Worm (Caenorhabditis elegans) whole organism, L2 larva: Measurements from ENCODE around the gene msp-65.

Source experiments
- C34F6.9 ChIP-seq: fragments of 150-350 bp; optimal IDR thresholded peaks from 2 replicates; lab custom pipeline; 2014; ENCODE audit warnings: missing biosample characterization, missing genetic modification characterization
- F13H6.1 ChIP-seq: sonication (generic microtip); optimal IDR thresholded peaks from 2 replicates; lab custom pipeline; 2016; ENCODE audit warnings: missing genetic modification characterization, missing compliant biosample characterization
- R02D3.7 ChIP-seq: fragments of 150-350 bp; optimal IDR thresholded peaks from 2 replicates; lab custom pipeline; 2014; ENCODE audit warnings: missing biosample characterization, missing genetic modification characterization
- Y55F3AM.14 ChIP-seq: fragments of 200-800 bp; sonication (Bioruptor generic); optimal IDR thresholded peaks from 2 replicates; lab custom pipeline; 2018; ENCODE audit warnings: mild to moderate bottlenecking, missing genetic modification characterization, missing compliant biosample characterization
- ZK546.5 ChIP-seq: sonication (generic microtip); optimal IDR thresholded peaks from 2 replicates; lab custom pipeline; 2017; ENCODE audit warnings: missing biosample characterization, missing genetic modification characterization
- alr-1 ChIP-seq: fragments of 150-350 bp; optimal IDR thresholded peaks from 2 replicates; lab custom pipeline; 2014; ENCODE audit warnings: missing biosample characterization, missing genetic modification characterization
- aly-2 ChIP-seq: fragments of 150-350 bp; optimal IDR thresholded peaks from 2 replicates; lab custom pipeline; 2014; ENCODE audit warnings: missing biosample characterization, missing genetic modification characterization
- ama-1 ChIP-seq: fragments of 150-350 bp; optimal IDR thresholded peaks from 2 replicates; lab custom pipeline; 2018; ENCODE audit warnings: inconsistent platforms
- blmp-1 ChIP-seq: sonication (generic microtip); optimal IDR thresholded peaks from 2 replicates; lab custom pipeline; 2017; ENCODE audit warnings: missing genetic modification characterization, mild to moderate bottlenecking, missing compliant biosample characterization, antibody characterized with exemption, moderate library complexity; ENCODE audit not compliant: insufficient read depth
- ceh-16 ChIP-seq: fragments of 150-350 bp; optimal IDR thresholded peaks from 2 replicates; lab custom pipeline; 2014; ENCODE audit warnings: missing biosample characterization, missing genetic modification characterization
- ceh-82 ChIP-seq: fragments of 150-350 bp; optimal IDR thresholded peaks from 2 replicates; lab custom pipeline; 2014; ENCODE audit warnings: missing biosample characterization, missing genetic modification characterization
- egl-27 ChIP-seq: sonication (generic microtip); optimal IDR thresholded peaks from 3 replicates; lab custom pipeline; 2017; ENCODE audit warnings: missing biosample characterization, missing genetic modification reagents, missing genetic modification characterization
- elt-1 ChIP-seq: fragments of 150-350 bp; optimal IDR thresholded peaks from 2 replicates; lab custom pipeline; 2014; ENCODE audit warnings: missing biosample characterization, missing genetic modification characterization
- elt-3 ChIP-seq: sonication (generic microtip); optimal IDR thresholded peaks from 2 replicates; lab custom pipeline; 2017; ENCODE audit warnings: missing biosample characterization, missing genetic modification characterization
- fos-1 ChIP-seq: fragments of 150-350 bp; optimal IDR thresholded peaks from 2 replicates; lab custom pipeline; 2014; ENCODE audit warnings: missing biosample characterization, missing genetic modification characterization
- gmeb-1 ChIP-seq: fragments of 150-350 bp; optimal IDR thresholded peaks from 2 replicates; lab custom pipeline; 2014; ENCODE audit warnings: missing biosample characterization, missing genetic modification characterization
- lin-11 ChIP-seq: fragments of 150-350 bp; sonication (generic microtip); optimal IDR thresholded peaks from 2 replicates; lab custom pipeline; 2014; ENCODE audit warnings: missing biosample characterization, missing genetic modification characterization, inconsistent platforms, mixed read lengths
- lin-13 ChIP-seq: fragments of 150-350 bp; optimal IDR thresholded peaks from 2 replicates; lab custom pipeline; 2014; ENCODE audit warnings: missing biosample characterization, missing genetic modification reagents, missing genetic modification characterization
- lin-39 ChIP-seq: fragments of 150-350 bp; optimal IDR thresholded peaks from 2 replicates; lab custom pipeline; 2014; ENCODE audit warnings: missing biosample characterization, missing genetic modification reagents, missing genetic modification characterization
- mbf-1 ChIP-seq: sonication (generic microtip); optimal IDR thresholded peaks from 2 replicates; lab custom pipeline; 2017; ENCODE audit warnings: missing biosample characterization, missing genetic modification characterization
- mdl-1 ChIP-seq, 2 experiments: fragments of 150-350 bp in 1 of 2; sonication (generic microtip) in 1 of 2; optimal IDR thresholded peaks; 2 replicates each; lab custom pipeline; 2017; ENCODE audit warnings: missing biosample characterization in 2 of 2, missing genetic modification characterization in 2 of 2
- nhr-10 ChIP-seq: sonication (generic microtip); optimal IDR thresholded peaks from 2 replicates; lab custom pipeline; 2017; ENCODE audit warnings: missing biosample characterization, missing genetic modification characterization
- nhr-11 ChIP-seq: fragments of 150-350 bp; optimal IDR thresholded peaks from 2 replicates; lab custom pipeline; 2014; ENCODE audit warnings: missing biosample characterization, missing genetic modification characterization
- nhr-12 ChIP-seq: fragments of 150-350 bp; optimal IDR thresholded peaks from 2 replicates; lab custom pipeline; 2014; ENCODE audit warnings: missing biosample characterization, missing genetic modification characterization
- nhr-129 ChIP-seq: fragments of 150-350 bp; optimal IDR thresholded peaks from 2 replicates; lab custom pipeline; 2014; ENCODE audit warnings: missing biosample characterization, missing genetic modification characterization
- nhr-23 ChIP-seq: fragments of 150-350 bp; optimal IDR thresholded peaks from 2 replicates; lab custom pipeline; 2014; ENCODE audit warnings: missing biosample characterization, missing genetic modification reagents, missing genetic modification characterization
- nhr-237 ChIP-seq: fragments of 150-350 bp; optimal IDR thresholded peaks from 2 replicates; lab custom pipeline; 2014; ENCODE audit warnings: missing biosample characterization, missing genetic modification characterization
- nhr-25 ChIP-seq: fragments of 150-350 bp; sonication (generic microtip); optimal IDR thresholded peaks from 3 replicates; lab custom pipeline; 2014; ENCODE audit warnings: missing biosample characterization, missing genetic modification characterization
- nhr-6 ChIP-seq: fragments of 150-350 bp; optimal IDR thresholded peaks from 2 replicates; lab custom pipeline; 2014; ENCODE audit warnings: missing biosample characterization, missing genetic modification characterization
- nhr-77 ChIP-seq: fragments of 150-350 bp; optimal IDR thresholded peaks from 2 replicates; lab custom pipeline; 2014; ENCODE audit warnings: missing biosample characterization, missing genetic modification characterization
- sem-4 ChIP-seq: fragments of 150-350 bp; optimal IDR thresholded peaks from 2 replicates; lab custom pipeline; 2014; ENCODE audit warnings: missing biosample characterization, missing genetic modification reagents, missing genetic modification characterization
- skn-1 ChIP-seq: sonication (generic microtip); optimal IDR thresholded peaks from 2 replicates; lab custom pipeline; 2017; ENCODE audit warnings: missing biosample characterization, missing genetic modification characterization
- sma-3 ChIP-seq: sonication (generic microtip); optimal IDR thresholded peaks from 2 replicates; lab custom pipeline; 2016; ENCODE audit warnings: missing genetic modification reagents, missing genetic modification characterization, missing compliant biosample characterization
- snpc-4 ChIP-seq: fragments of 150-350 bp; optimal IDR thresholded peaks from 2 replicates; lab custom pipeline; 2014; ENCODE audit warnings: missing biosample characterization, missing genetic modification characterization
- unc-39 ChIP-seq: fragments of 150-350 bp; optimal IDR thresholded peaks from 2 replicates; lab custom pipeline; 2014; ENCODE audit warnings: missing biosample characterization, missing genetic modification characterization
- unc-62 ChIP-seq: fragments of 150-350 bp; optimal IDR thresholded peaks from 2 replicates; lab custom pipeline; 2014; ENCODE audit warnings: missing biosample characterization, missing genetic modification reagents, missing genetic modification characterization
- zag-1 ChIP-seq: fragments of 150-350 bp; optimal IDR thresholded peaks from 2 replicates; lab custom pipeline; 2014; ENCODE audit warnings: missing biosample characterization, missing genetic modification characterization
- ztf-1 ChIP-seq: fragments of 200-800 bp; sonication (Bioruptor generic); conservative IDR thresholded peaks from 2 replicates; pipeline ENCODE4 v1.3.6; 2022; ENCODE audit warnings: missing genetic modification characterization, missing compliant biosample characterization
- ztf-11 ChIP-seq: sonication (generic microtip); optimal IDR thresholded peaks from 2 replicates; lab custom pipeline; 2017; ENCODE audit warnings: missing biosample characterization, missing genetic modification characterization
- ztf-4 ChIP-seq: fragments of 150-350 bp; optimal IDR thresholded peaks from 2 replicates; lab custom pipeline; 2014; ENCODE audit warnings: missing biosample characterization, missing genetic modification characterization

The msp-65 gene

ce11 chrIV:5287190-5287589, 29.1 kb upstream of the msp-65 start:
- TF ChIP-seq unc-62 (GFP tag; lab: Kevin White, UChicago) (no peak), nhr-10 (tag; lab: Kevin White, UChicago) (no peak), ztf-11 (no peak), aly-2 (tag; lab: Kevin White, UChicago) (no peak), F13H6.1 (tag; lab: Kevin White, UChicago) (no peak), lin-39 (tag; lab: Kevin White, UChicago) (no peak), ztf-1 (GFP tag; lab: Robert Waterston, UW) (no peak), Y55F3AM.14 (GFP tag; lab: Kevin White, UChicago) (no peak), blmp-1 (tag; lab: Kevin White, UChicago) (no peak), egl-27 (tag; lab: Kevin White, UChicago) (no peak)

- no peak for TF ChIP-seq sem-4
- TF ChIP-seq ceh-16 (tag; lab: Kevin White, UChicago), result no peak
- TF ChIP-seq Y55F3AM.14 (GFP tag; lab: Kevin White, UChicago), result no peak
- TF ChIP-seq mdl-1 (tag; optimal IDR thresholded peaks at IDR 0.05; lab: Kevin White, UChicago), result no peak
- no peak for TF ChIP-seq nhr-23
- TF ChIP-seq sma-3 (GFP tag; lab: Kevin White, UChicago), result no peak
- TF ChIP-seq fos-1 (tag; lab: Kevin White, UChicago), result no peak
- TF ChIP-seq ztf-11, result no peak
- TF ChIP-seq mbf-1 (tag; lab: Kevin White, UChicago), result no peak
- TF ChIP-seq ZK546.5, result no peak
- TF ChIP-seq lin-39 (tag; lab: Kevin White, UChicago), result no peak
- no peak for TF ChIP-seq ztf-1 (GFP tag; lab: Robert Waterston, UW)
- TF ChIP-seq ama-1, result no peak
- TF ChIP-seq zag-1 (tag; lab: Kevin White, UChicago), result no peak
- TF ChIP-seq F13H6.1 (tag; lab: Kevin White, UChicago), result no peak
- no peak for TF ChIP-seq elt-1 (tag; lab: Kevin White, UChicago)
- no peak for TF ChIP-seq gmeb-1
- TF ChIP-seq alr-1, result no peak
Measured at ce11 chrIV:5288932-5289331, 27.4 kb upstream of the msp-65 start.

- TF ChIP-seq nhr-11 (no peak), nhr-12 (no peak), ama-1 (no peak)
- TF ChIP-seq, all 48 proteins: peak for 0
Measured at ce11 chrIV:5290547-5290946, 25.8 kb upstream of the msp-65 start, which contains the start of gene nlp-47. nlp-47 (plus strand) TSS chrIV:5290847.

- TF ChIP-seq elt-1 (tag; lab: Kevin White, UChicago), result no peak
- TF ChIP-seq unc-39 (tag; lab: Kevin White, UChicago), result no peak
- TF ChIP-seq nhr-23, result no peak
- TF ChIP-seq gmeb-1, result no peak
- no peak for TF ChIP-seq blmp-1 (tag; lab: Kevin White, UChicago)
- TF ChIP-seq ZK546.5, result no peak
- TF ChIP-seq nhr-77, result no peak
- TF ChIP-seq unc-62 (GFP tag; lab: Kevin White, UChicago), result no peak
- no peak for TF ChIP-seq lin-39 (tag; lab: Kevin White, UChicago)
- no peak for TF ChIP-seq nhr-12
- TF ChIP-seq F13H6.1 (tag; lab: Kevin White, UChicago), result no peak
- no peak for TF ChIP-seq nhr-25
- TF ChIP-seq nhr-10 (tag; lab: Kevin White, UChicago), result no peak
- TF ChIP-seq, all 48 proteins: peak for 0
Measured at ce11 chrIV:5291207-5291606, 25.1 kb upstream of the msp-65 start.

DNA sequence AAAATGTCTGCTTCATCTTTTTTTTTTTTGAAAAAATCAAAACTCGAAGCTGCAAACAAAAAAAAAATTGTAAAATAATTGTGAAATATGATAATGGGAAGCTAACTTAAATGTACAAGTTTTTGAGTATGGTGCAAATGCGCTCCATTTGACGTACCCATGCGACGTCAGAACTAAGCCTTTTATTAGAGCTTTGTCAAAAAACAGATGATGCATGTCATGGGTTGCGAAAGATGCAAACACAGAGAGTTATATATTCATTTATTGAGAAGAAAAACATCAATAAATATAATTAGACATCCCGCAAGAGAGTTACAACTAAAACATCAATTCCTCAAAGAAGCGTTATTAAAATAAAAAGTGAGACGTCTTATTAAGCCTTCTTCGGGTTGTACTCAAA, 21.9 kb upstream of the msp-65 start:
- TF ChIP-seq snpc-4 (tag; lab: Kevin White, UChicago) (no peak), alr-1 (no peak), nhr-25 (no peak), nhr-237 (tag; lab: Kevin White, UChicago) (no peak), elt-3 (tag; lab: Kevin White, UChicago) (no peak), nhr-129 (no peak), C34F6.9 (tag; lab: Kevin White, UChicago) (no peak), lin-11 (tag; lab: Kevin White, UChicago) (no peak), ztf-4 (no peak), lin-13 (GFP tag; lab: Kevin White, UChicago) (no peak), mbf-1 (tag; lab: Kevin White, UChicago) (no peak), R02D3.7 (tag; lab: Kevin White, UChicago) (no peak), blmp-1 (tag; lab: Kevin White, UChicago) (no peak), skn-1 (no peak), ama-1 (no peak), sem-4 (no peak), aly-2 (tag; lab: Kevin White, UChicago) (no peak), nhr-6 (tag; lab: Kevin White, UChicago) (no peak), ceh-82 (tag; lab: Kevin White, UChicago) (no peak), ceh-16 (tag; lab: Kevin White, UChicago) (no peak)
